Worm (Caenorhabditis elegans): Measurements from ENCODE around the gene egl-4.

DNA sequence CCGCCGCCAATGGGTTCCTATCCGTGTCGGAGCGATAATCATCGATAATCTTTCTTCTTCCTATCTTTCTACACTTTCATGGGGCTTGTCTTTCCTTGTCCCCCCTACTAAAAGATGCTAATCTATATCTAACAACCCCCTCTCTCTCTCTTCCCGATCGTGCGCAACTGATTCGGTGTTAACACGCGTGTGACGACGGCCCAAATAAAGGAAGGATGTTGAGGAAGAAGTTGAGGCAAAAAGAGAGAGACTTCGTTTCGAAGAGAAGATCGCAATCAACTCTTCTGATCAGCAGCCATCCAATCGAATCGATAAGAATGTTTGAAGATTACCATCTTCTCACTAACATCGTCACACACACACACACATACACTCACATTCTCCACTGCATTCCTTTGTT, 63.4 kb downstream of the egl-4 start:
- TF ChIP-seq unc-42 (tag; optimal IDR thresholded peaks at IDR 0.05) = no peak
- no peak for TF ChIP-seq ceh-14 (tag; optimal IDR thresholded peaks at IDR 0.05)
- no peak for TF ChIP-seq ets-4 (tag; optimal IDR thresholded peaks at IDR 0.05)
- TF ChIP-seq nhr-232 (tag; optimal IDR thresholded peaks at IDR 0.05) = no peak
- TF ChIP-seq ama-1 (optimal IDR thresholded peaks at IDR 0.05) = no peak
- TF ChIP-seq ceh-30 (tag; optimal IDR thresholded peaks at IDR 0.05) = no peak
- no peak for TF ChIP-seq F13H6.1 (tag; optimal IDR thresholded peaks at IDR 0.05)
- no peak for TF ChIP-seq fkh-10 (GFP tag; optimal IDR thresholded peaks at IDR 0.05)
- TF ChIP-seq K02D7.2 (tag; optimal IDR thresholded peaks at IDR 0.05) = no peak
- no peak for TF ChIP-seq sdc-2 (tag; optimal IDR thresholded peaks at IDR 0.05)
